Worm (Caenorhabditis elegans) whole organism, L1 larva: ENCODE results near the gene pas-2.

Source experiments
- C04F5.9 ChIP-seq: sonication (generic microtip); optimal IDR thresholded peaks from 2 replicates; lab custom pipeline; 2016; ENCODE audit warnings: missing genetic modification characterization, missing compliant biosample characterization
- C16A3.4 ChIP-seq: fragments of 150-350 bp; optimal IDR thresholded peaks from 2 replicates; lab custom pipeline; 2014; ENCODE audit warnings: missing biosample characterization, missing genetic modification characterization
- F16B12.6 ChIP-seq: fragments of 150-350 bp; optimal IDR thresholded peaks from 2 replicates; lab custom pipeline; 2014; ENCODE audit warnings: missing biosample characterization, missing genetic modification characterization
- aha-1 ChIP-seq: fragments of 150-350 bp; optimal IDR thresholded peaks from 2 replicates; lab custom pipeline; 2014; ENCODE audit warnings: missing biosample characterization, missing genetic modification characterization
- ceh-63 ChIP-seq: fragments of 200-800 bp; sonication (Bioruptor generic); optimal IDR thresholded peaks from 2 replicates; lab custom pipeline; 2018; ENCODE audit warnings: mild to moderate bottlenecking, missing genetic modification characterization, missing compliant biosample characterization
- ceh-82 ChIP-seq, 3 experiments: fragments of 150-350 bp in 1 of 3; sonication (generic microtip) in 2 of 3; optimal IDR thresholded peaks; 2 replicates each; lab custom pipeline; 2014 to 2017; ENCODE audit warnings: missing biosample characterization in 3 of 3, missing genetic modification characterization in 3 of 3
- ces-1 ChIP-seq: fragments of 150-350 bp; optimal IDR thresholded peaks from 2 replicates; lab custom pipeline; 2014; ENCODE audit warnings: missing biosample characterization, missing genetic modification reagents, missing genetic modification characterization
- dpl-1 ChIP-seq, 3 experiments: fragments of 150-350 bp in 2 of 3; sonication (generic microtip) in 1 of 3; optimal IDR thresholded peaks; 2 replicates each; lab custom pipeline; 2014 to 2017; ENCODE audit warnings: missing biosample characterization in 3 of 3, missing genetic modification characterization in 3 of 3, missing genetic modification reagents in 3 of 3
- efl-1 ChIP-seq, 4 experiments: fragments of 150-350 bp; optimal IDR thresholded peaks in 3 of 4; peaks in 1 of 4; 1 replicate in 1 of 4; 2 replicates in 3 of 4; lab custom pipeline; 2014; ENCODE audit warnings: missing biosample characterization in 2 of 4, missing genetic modification characterization in 2 of 4, missing genetic modification reagents in 2 of 4
- efl-3 ChIP-seq: fragments of 200-800 bp; sonication (Bioruptor generic); optimal IDR thresholded peaks from 2 replicates; lab custom pipeline; 2018; ENCODE audit warnings: mild to moderate bottlenecking, missing genetic modification characterization, missing compliant biosample characterization
- egl-13 ChIP-seq: sonication (generic microtip); optimal IDR thresholded peaks from 2 replicates; lab custom pipeline; 2016; ENCODE audit warnings: missing genotype, missing genetic modification reagents, missing genetic modification characterization, missing compliant biosample characterization
- egl-27 ChIP-seq, 2 experiments: fragments of 150-350 bp in 1 of 2; sonication (generic microtip); optimal IDR thresholded peaks; 3 replicates each; lab custom pipeline; 2017 to 2018; ENCODE audit warnings: missing biosample characterization in 2 of 2, missing genetic modification characterization in 2 of 2, missing genetic modification reagents in 2 of 2
- fkh-10 ChIP-seq: sonication (generic microtip); optimal IDR thresholded peaks from 2 replicates; lab custom pipeline; 2017; ENCODE audit warnings: missing biosample characterization, missing genetic modification reagents, missing genetic modification characterization
- fkh-4 ChIP-seq: sonication (generic microtip); optimal IDR thresholded peaks from 2 replicates; lab custom pipeline; 2016; ENCODE audit warnings: missing compliant biosample characterization, missing genetic modification characterization, borderline replicate concordance
- fkh-8 ChIP-seq: sonication (generic microtip); optimal IDR thresholded peaks from 2 replicates; lab custom pipeline; 2016; ENCODE audit warnings: mild to moderate bottlenecking, missing genetic modification characterization, missing compliant biosample characterization
- fos-1 ChIP-seq: fragments of 150-350 bp; optimal IDR thresholded peaks from 2 replicates; lab custom pipeline; 2014; ENCODE audit warnings: missing biosample characterization, missing genetic modification characterization
- hpl-2 ChIP-seq: fragments of 150-350 bp; optimal IDR thresholded peaks from 2 replicates; lab custom pipeline; 2014; ENCODE audit warnings: missing biosample characterization, missing genetic modification reagents, missing genetic modification characterization
- irx-1 ChIP-seq: sonication (generic microtip); optimal IDR thresholded peaks from 2 replicates; lab custom pipeline; 2016; ENCODE audit warnings: missing genetic modification characterization, missing compliant biosample characterization
- isw-1 ChIP-seq: fragments of 200-800 bp; sonication (Bioruptor generic); IDR thresholded peaks from 2 replicates; pipeline ENCODE4 v1.3.6; 2022; ENCODE audit warnings: missing genetic modification characterization, missing compliant biosample characterization
- jun-1 ChIP-seq: fragments of 150-350 bp; optimal IDR thresholded peaks from 2 replicates; lab custom pipeline; 2014; ENCODE audit warnings: missing biosample characterization, missing genetic modification reagents, missing genetic modification characterization
- lin-13 ChIP-seq: fragments of 150-350 bp; optimal IDR thresholded peaks from 2 replicates; lab custom pipeline; 2014; ENCODE audit warnings: missing biosample characterization, missing genetic modification reagents, missing genetic modification characterization
- lin-14 ChIP-seq: fragments of 200-800 bp; sonication (Bioruptor generic); optimal IDR thresholded peaks from 2 replicates; lab custom pipeline; 2018; ENCODE audit warnings: mild to moderate bottlenecking, missing genetic modification characterization, moderate library complexity, missing compliant biosample characterization
- lin-35 ChIP-seq, 2 experiments: fragments of 150-350 bp; optimal IDR thresholded peaks; 2 replicates each; lab custom pipeline; 2014; ENCODE audit warnings: missing biosample characterization in 2 of 2, missing genetic modification characterization in 2 of 2, missing genetic modification reagents in 2 of 2
- lir-3 ChIP-seq: sonication (generic microtip); optimal IDR thresholded peaks from 2 replicates; lab custom pipeline; 2016; ENCODE audit warnings: mild to moderate bottlenecking, missing genetic modification characterization, moderate library complexity, missing compliant biosample characterization; ENCODE audit not compliant: poor library complexity
- lsy-2 ChIP-seq, 2 experiments: fragments of 150-350 bp; optimal IDR thresholded peaks; 2 replicates each; lab custom pipeline; 2014; ENCODE audit warnings: missing biosample characterization in 2 of 2, missing genetic modification characterization in 2 of 2
- mef-2 ChIP-seq: fragments of 150-350 bp; optimal IDR thresholded peaks from 2 replicates; lab custom pipeline; 2014; ENCODE audit warnings: missing biosample characterization, missing genetic modification characterization
- nhr-20 ChIP-seq: sonication (generic microtip); optimal IDR thresholded peaks from 2 replicates; lab custom pipeline; 2016; ENCODE audit warnings: mild to moderate bottlenecking, missing genetic modification characterization, missing compliant biosample characterization
- nhr-28 ChIP-seq: fragments of 150-350 bp; optimal IDR thresholded peaks from 2 replicates; lab custom pipeline; 2014; ENCODE audit warnings: missing biosample characterization, missing genetic modification characterization
- nhr-47 ChIP-seq: sonication (generic microtip); optimal IDR thresholded peaks from 2 replicates; lab custom pipeline; 2016; ENCODE audit warnings: mild to moderate bottlenecking, missing genetic modification characterization, moderate library complexity, missing compliant biosample characterization
- nhr-76 ChIP-seq: sonication (generic microtip); optimal IDR thresholded peaks from 2 replicates; lab custom pipeline; 2017; ENCODE audit warnings: missing biosample characterization, missing genetic modification characterization
- nhr-77 ChIP-seq: fragments of 150-350 bp; optimal IDR thresholded peaks from 2 replicates; lab custom pipeline; 2014; ENCODE audit warnings: missing biosample characterization, missing genetic modification characterization
- nhr-84 ChIP-seq: sonication (generic microtip); optimal IDR thresholded peaks from 2 replicates; lab custom pipeline; 2017; ENCODE audit warnings: missing biosample characterization, missing genetic modification characterization
- nhr-90 ChIP-seq: sonication (generic microtip); optimal IDR thresholded peaks from 2 replicates; lab custom pipeline; 2016; ENCODE audit warnings: mild to moderate bottlenecking, missing genetic modification characterization, missing compliant biosample characterization; ENCODE audit not compliant: poor library complexity
- pag-3 ChIP-seq: sonication (generic microtip); optimal IDR thresholded peaks from 2 replicates; lab custom pipeline; 2017; ENCODE audit warnings: missing genetic modification characterization, mild to moderate bottlenecking, missing compliant biosample characterization, antibody characterized with exemption, borderline replicate concordance; ENCODE audit not compliant: insufficient read depth
- snpc-4 ChIP-seq: fragments of 150-350 bp; optimal IDR thresholded peaks from 2 replicates; lab custom pipeline; 2014; ENCODE audit warnings: missing biosample characterization, missing genetic modification characterization
- snu-23 ChIP-seq: sonication (generic microtip); optimal IDR thresholded peaks from 2 replicates; lab custom pipeline; 2016; ENCODE audit warnings: missing genetic modification characterization, missing compliant biosample characterization
- sptf-1 ChIP-seq: fragments of 150-350 bp; optimal IDR thresholded peaks from 2 replicates; lab custom pipeline; 2014; ENCODE audit warnings: missing biosample characterization, missing genetic modification characterization
- sup-37 ChIP-seq: fragments of 200-800 bp; sonication (Bioruptor generic); optimal IDR thresholded peaks from 2 replicates; lab custom pipeline; 2018; ENCODE audit warnings: mild to moderate bottlenecking, missing genetic modification characterization, missing compliant biosample characterization
- tbx-2 ChIP-seq: sonication (generic microtip); optimal IDR thresholded peaks from 2 replicates; lab custom pipeline; 2016; ENCODE audit warnings: missing genetic modification characterization, missing compliant biosample characterization
- tlp-1 ChIP-seq: fragments of 150-350 bp; optimal IDR thresholded peaks from 2 replicates; lab custom pipeline; 2014; ENCODE audit warnings: missing biosample characterization, missing genetic modification characterization
- unc-130 ChIP-seq: fragments of 150-350 bp; optimal IDR thresholded peaks from 2 replicates; lab custom pipeline; 2017; ENCODE audit warnings: missing biosample characterization, missing genetic modification characterization, inconsistent platforms
- unc-62 ChIP-seq: fragments of 150-350 bp; optimal IDR thresholded peaks from 2 replicates; lab custom pipeline; 2014; ENCODE audit warnings: missing biosample characterization, missing genetic modification reagents, missing genetic modification characterization
- unc-98 ChIP-seq: fragments of 200-800 bp; sonication (Bioruptor generic); IDR thresholded peaks from 2 replicates; pipeline ENCODE4 v1.3.6; 2022; ENCODE audit warnings: missing genetic modification characterization, missing compliant biosample characterization
- zag-1 ChIP-seq: fragments of 150-350 bp; optimal IDR thresholded peaks from 2 replicates; lab custom pipeline; 2014; ENCODE audit warnings: missing biosample characterization, missing genetic modification characterization
- zip-4 ChIP-seq: fragments of 200-800 bp; sonication (Bioruptor generic); optimal IDR thresholded peaks from 2 replicates; lab custom pipeline; 2018; ENCODE audit warnings: mild to moderate bottlenecking, missing genetic modification characterization, moderate library complexity, missing compliant biosample characterization
- ztf-11 ChIP-seq, 2 experiments: sonication (generic microtip); optimal IDR thresholded peaks; 2 replicates each; lab custom pipeline; 2016 to 2017; ENCODE audit warnings: missing genetic modification characterization in 2 of 2, missing biosample characterization in 1 of 2, missing compliant biosample characterization in 1 of 2

The pas-2 gene

ce11 chrV:10807862-10808327 lies 37.7 kb downstream of the pas-2 start, which contains the start of gene plrg-1 (continued):
- TF ChIP-seq sptf-1 (no peak), fkh-10 (GFP tag; lab: Kevin White, UChicago) (peak; percentile 41), ces-1 (GFP tag; lab: Kevin White, UChicago) (peak; percentile 14), zag-1 (no peak), jun-1 (tag; lab: Kevin White, UChicago) (peak; percentile 49), nhr-47 (tag; lab: Kevin White, UChicago) (peak; percentile 89), ceh-63 (GFP tag; lab: Kevin White, UChicago) (peak; percentile 45), unc-62 (no peak), lsy-2 (tag; optimal IDR thresholded peaks at IDR 0.05; lab: Kevin White, UChicago) (peak; percentile 83 to 86), lin-14 (GFP tag; lab: Kevin White, UChicago) (peak; percentile 93), nhr-28 (tag; lab: Kevin White, UChicago) (no peak), tbx-2 (peak; percentile 89), fos-1 (tag; lab: Kevin White, UChicago) (peak; percentile 71), nhr-77 (tag; lab: Kevin White, UChicago) (peak; percentile 69), pag-3 (no peak), zip-4 (GFP tag; lab: Kevin White, UChicago) (peak; percentile 93), tlp-1 (tag; lab: Kevin White, UChicago) (no peak), efl-3 (GFP tag; lab: Kevin White, UChicago) (no peak), lin-13 (peak; percentile 81), C04F5.9 (no peak), lir-3 (tag; lab: Kevin White, UChicago) (peak; percentile 83), sup-37 (peak; percentile 69), fkh-4 (peak; percentile 45), ztf-11 (tag; optimal IDR thresholded peaks at IDR 0.05; lab: Kevin White, UChicago) (peak in 1 of 2 experiments; percentile 77), unc-98 (GFP tag; lab: Robert Waterston, UW) (peak; percentile 52; the same call in 1 of the 2 replicates), ceh-82 (tag; optimal IDR thresholded peaks at IDR 0.05; lab: Kevin White, UChicago) (peak; percentile 69 to 89 (median 84)), lin-35 (GFP tag; optimal IDR thresholded peaks at IDR 0.05; lab: Kevin White, UChicago) (peak; percentile 76 to 86), isw-1 (GFP tag; lab: Robert Waterston, UW) (peak; percentile 85), hpl-2 (peak; percentile 43), irx-1 (tag; lab: Kevin White, UChicago) (peak; percentile 75), egl-27 (tag; optimal IDR thresholded peaks at IDR 0.05; lab: Kevin White, UChicago) (peak in 1 of 2 experiments; percentile 48), egl-13 (tag; lab: Kevin White, UChicago) (peak; percentile 77), F16B12.6 (peak; percentile 50), nhr-20 (tag; lab: Kevin White, UChicago) (peak; percentile 91), efl-1 (optimal IDR thresholded peaks at IDR 0.05; lab: Kevin White, UChicago) (peak; percentile 80 to 86), efl-1 (GFP tag; optimal IDR thresholded peaks at IDR 0.05 in 1 of 2; lab: Kevin White, UChicago) (peak; percentile 79 to 98), nhr-84 (no peak), C16A3.4 (peak; percentile 87), dpl-1 (GFP tag; optimal IDR thresholded peaks at IDR 0.05; lab: Kevin White, UChicago) (peak; percentile 73 to 82 (median 81)), mef-2 (tag; lab: Kevin White, UChicago) (no peak), aha-1 (tag; lab: Kevin White, UChicago) (peak; percentile 25), fkh-8 (tag; lab: Kevin White, UChicago) (peak; percentile 72)

- TF ChIP-seq nhr-84 (no peak), F16B12.6 (no peak), lin-13 (no peak), ceh-63 (GFP tag; lab: Kevin White, UChicago) (no peak), nhr-90 (tag; lab: Kevin White, UChicago) (no peak), unc-130 (tag; lab: Kevin White, UChicago) (no peak), zag-1 (no peak), unc-62 (no peak), egl-13 (tag; lab: Kevin White, UChicago) (no peak), snu-23 (GFP tag; lab: Kevin White, UChicago) (no peak), C16A3.4 (no peak), lin-14 (GFP tag; lab: Kevin White, UChicago) (no peak), jun-1 (tag; lab: Kevin White, UChicago) (no peak), nhr-28 (tag; lab: Kevin White, UChicago) (no peak), nhr-76 (tag; lab: Kevin White, UChicago) (no peak), fos-1 (tag; lab: Kevin White, UChicago) (no peak), snpc-4 (tag; lab: Kevin White, UChicago) (no peak)
- TF ChIP-seq, all 84 proteins: peak for 0
Observed at ce11 chrV:10811763-10812162, 41.6 kb downstream of the pas-2 start, which contains the start of gene C29A12.22. TSS of gene C29A12.22 (plus strand) at chrV:10812063.
